Worm (Caenorhabditis elegans): ENCODE data around the gene fipr-1.

fipr-1 gene

ce11 chrV:12343419-12343969 lies 18.1 kb downstream of the fipr-1 start, which contains the start of gene tomm-20 (continued):
- peak; percentile 73 for TF ChIP-seq C06A6.2 (GFP tag; conservative IDR thresholded peaks at IDR 0.05)
- no peak for TF ChIP-seq lag-1 (GFP tag; IDR thresholded peaks at IDR 0.05)
- peak; percentile 81 for TF ChIP-seq ceh-100 (GFP tag; IDR thresholded peaks at IDR 0.05)
- TF ChIP-seq ama-1 (optimal IDR thresholded peaks at IDR 0.05), result no peak
- TF ChIP-seq ama-1 (GFP tag; optimal IDR thresholded peaks at IDR 0.05), result no peak
- peak; percentile 90 for TF ChIP-seq attf-5 (GFP tag; optimal IDR thresholded peaks at IDR 0.05)
- TF ChIP-seq lin-26 (GFP tag; IDR thresholded peaks at IDR 0.05), result no peak
- TF ChIP-seq fkh-3 (tag; optimal IDR thresholded peaks at IDR 0.05), result no peak
- peak; percentile 18 for TF ChIP-seq atf-7 (tag; optimal IDR thresholded peaks at IDR 0.05)
- TF ChIP-seq tlf-1 (GFP tag; optimal IDR thresholded peaks at IDR 0.05), result peak; percentile 86
- no peak for TF ChIP-seq ztf-28 (GFP tag; IDR thresholded peaks at IDR 0.05)
- TF ChIP-seq nhr-120 (GFP tag; IDR thresholded peaks at IDR 0.05), result no peak
- peak; percentile 77 for TF ChIP-seq lir-1 (GFP tag; conservative IDR thresholded peaks at IDR 0.05)
- peak; percentile 65 for TF ChIP-seq F22D6.2 (tag; optimal IDR thresholded peaks at IDR 0.05)
- no peak for TF ChIP-seq ztf-22 (GFP tag; optimal IDR thresholded peaks at IDR 0.05)
- peak; percentile 94 for TF ChIP-seq Y53G8AR.9 (GFP tag; conservative IDR thresholded peaks at IDR 0.05)
- TF ChIP-seq attf-6 (GFP tag; IDR thresholded peaks at IDR 0.05), result no peak
- TF ChIP-seq nhr-80 (tag; optimal IDR thresholded peaks at IDR 0.05), result peak; percentile 58
- TF ChIP-seq nhr-179 (tag; optimal IDR thresholded peaks at IDR 0.05), result no peak
- no peak for TF ChIP-seq T07F8.4 (tag; optimal IDR thresholded peaks at IDR 0.05)
- peak; percentile 71 for TF ChIP-seq ceh-27 (GFP tag; optimal IDR thresholded peaks at IDR 0.05)
- peak; percentile 20 for TF ChIP-seq gei-17 (GFP tag; optimal IDR thresholded peaks at IDR 0.05)
- no peak for TF ChIP-seq F39B2.1 (GFP tag; IDR thresholded peaks at IDR 0.05)
- peak; percentile 38 for TF ChIP-seq snpc-1.3 (tag; optimal IDR thresholded peaks at IDR 0.05; ENCODE audit: insufficient read depth)
- no peak for TF ChIP-seq bed-2 (GFP tag; IDR thresholded peaks at IDR 0.05)
- no peak for TF ChIP-seq mes-4 (tag; optimal IDR thresholded peaks at IDR 0.05)
- TF ChIP-seq unc-62 (GFP tag; optimal IDR thresholded peaks at IDR 0.05), result no peak
- TF ChIP-seq hmg-1.2 (GFP tag; IDR thresholded peaks at IDR 0.05), result peak; percentile 74
- peak; percentile 69 for TF ChIP-seq unc-130 (GFP tag; optimal IDR thresholded peaks at IDR 0.05)
- no peak for TF ChIP-seq hlh-26 (GFP tag; conservative IDR thresholded peaks at IDR 0.05)
- TF ChIP-seq dox-1 (GFP tag; IDR thresholded peaks at IDR 0.05), result peak; percentile 79
- 0 out of 2 replicates have a peak, but pooled peaks have one; percentile 43 for TF ChIP-seq C17E4.6 (GFP tag; IDR thresholded peaks at IDR 0.05)
- TF ChIP-seq F33H1.4 (GFP tag; IDR thresholded peaks at IDR 0.05), result peak; percentile 73
- peak; percentile 40 for TF ChIP-seq snpc-1.1 (tag; optimal IDR thresholded peaks at IDR 0.05; ENCODE audit: insufficient read depth)
- peak; percentile 99 for TF ChIP-seq ztf-18 (tag; optimal IDR thresholded peaks at IDR 0.05)
- no peak for TF ChIP-seq ets-4 (GFP tag; optimal IDR thresholded peaks at IDR 0.05)
- peak; percentile 53 for TF ChIP-seq him-1 (tag; optimal IDR thresholded peaks at IDR 0.05)
- TF ChIP-seq egl-44 (GFP tag; IDR thresholded peaks at IDR 0.05), result no peak
- TF ChIP-seq Y79H2A.3 (GFP tag; conservative IDR thresholded peaks at IDR 0.05), result no peak
- TF ChIP-seq nfyb-1 (GFP tag; IDR thresholded peaks at IDR 0.05), result peak; percentile 94
- peak; percentile 39 for TF ChIP-seq B0035.1 (tag; optimal IDR thresholded peaks at IDR 0.05)
- TF ChIP-seq B0261.1 (tag; optimal IDR thresholded peaks at IDR 0.05), result peak; percentile 31
- no peak for TF ChIP-seq akir-1 (GFP tag; optimal IDR thresholded peaks at IDR 0.05)
- no peak for TF ChIP-seq dpff-1 (tag; optimal IDR thresholded peaks at IDR 0.05)
- peak; percentile 98 for TF ChIP-seq dpl-1 (GFP tag; optimal IDR thresholded peaks at IDR 0.05)
- peak; percentile 90 for TF ChIP-seq rcor-1 (GFP tag; IDR thresholded peaks at IDR 0.05)
- TF ChIP-seq pbrm-1 (GFP tag; IDR thresholded peaks at IDR 0.05), result peak; percentile 92
- no peak for TF ChIP-seq F10E7.11 (tag; optimal IDR thresholded peaks at IDR 0.05)
- TF ChIP-seq tbp1 (GFP tag; optimal IDR thresholded peaks at IDR 0.05), result peak; percentile 71

All from whole organism, young adult.